Worm (Caenorhabditis elegans): ENCODE results near the gene lmd-3.

Gene lmd-3

DNA sequence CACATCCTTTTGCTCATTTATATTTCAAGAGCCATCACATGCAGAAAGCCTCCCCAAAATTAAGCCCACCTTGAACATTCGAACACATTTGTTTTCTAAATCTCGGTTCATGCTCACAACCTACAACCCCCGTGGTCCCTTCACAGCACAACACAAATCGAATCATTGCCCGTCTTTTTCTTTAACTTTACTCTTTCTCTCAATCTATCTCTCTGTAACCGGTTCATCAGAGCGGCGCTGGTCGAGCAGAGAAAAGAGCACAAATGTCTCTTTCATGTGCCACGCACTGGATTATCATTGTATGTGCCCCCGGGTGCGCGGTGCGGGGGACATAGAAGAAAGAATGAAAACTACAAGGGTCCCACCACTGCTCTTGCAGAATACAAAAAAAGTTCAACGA is 9.3 kb downstream of the lmd-3 start:
- TF ChIP-seq him-1 (tag; optimal IDR thresholded peaks at IDR 0.05), result no peak
- no peak for TF ChIP-seq dao-5 (tag; optimal IDR thresholded peaks at IDR 0.05)
- no peak for TF ChIP-seq W03F9.2 (tag; optimal IDR thresholded peaks at IDR 0.05)

DNA sequence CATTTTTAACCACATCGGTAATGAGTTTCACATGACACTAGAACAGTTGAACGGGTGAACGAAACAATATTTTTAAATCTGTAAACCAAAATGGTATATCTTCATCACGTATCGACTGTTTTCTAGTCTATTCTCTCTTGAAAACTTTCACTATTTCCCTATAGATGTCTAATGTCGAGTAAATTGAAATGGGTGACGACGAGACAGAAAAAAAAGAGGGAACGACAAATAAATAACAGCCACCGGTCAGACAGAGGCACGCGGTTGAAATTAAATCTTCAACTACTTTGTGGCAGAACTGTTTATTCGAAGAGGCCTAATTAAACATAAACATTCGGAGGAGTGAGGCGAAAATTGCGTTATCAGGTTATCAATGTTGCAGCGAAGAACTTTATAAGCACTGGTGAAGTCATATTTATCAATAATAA is 10.2 kb downstream of the lmd-3 start:
- no peak for TF ChIP-seq W03F9.2 (tag; optimal IDR thresholded peaks at IDR 0.05)
- TF ChIP-seq dao-5 (tag; optimal IDR thresholded peaks at IDR 0.05), result no peak
- TF ChIP-seq him-1 (tag; optimal IDR thresholded peaks at IDR 0.05), result no peak

DNA sequence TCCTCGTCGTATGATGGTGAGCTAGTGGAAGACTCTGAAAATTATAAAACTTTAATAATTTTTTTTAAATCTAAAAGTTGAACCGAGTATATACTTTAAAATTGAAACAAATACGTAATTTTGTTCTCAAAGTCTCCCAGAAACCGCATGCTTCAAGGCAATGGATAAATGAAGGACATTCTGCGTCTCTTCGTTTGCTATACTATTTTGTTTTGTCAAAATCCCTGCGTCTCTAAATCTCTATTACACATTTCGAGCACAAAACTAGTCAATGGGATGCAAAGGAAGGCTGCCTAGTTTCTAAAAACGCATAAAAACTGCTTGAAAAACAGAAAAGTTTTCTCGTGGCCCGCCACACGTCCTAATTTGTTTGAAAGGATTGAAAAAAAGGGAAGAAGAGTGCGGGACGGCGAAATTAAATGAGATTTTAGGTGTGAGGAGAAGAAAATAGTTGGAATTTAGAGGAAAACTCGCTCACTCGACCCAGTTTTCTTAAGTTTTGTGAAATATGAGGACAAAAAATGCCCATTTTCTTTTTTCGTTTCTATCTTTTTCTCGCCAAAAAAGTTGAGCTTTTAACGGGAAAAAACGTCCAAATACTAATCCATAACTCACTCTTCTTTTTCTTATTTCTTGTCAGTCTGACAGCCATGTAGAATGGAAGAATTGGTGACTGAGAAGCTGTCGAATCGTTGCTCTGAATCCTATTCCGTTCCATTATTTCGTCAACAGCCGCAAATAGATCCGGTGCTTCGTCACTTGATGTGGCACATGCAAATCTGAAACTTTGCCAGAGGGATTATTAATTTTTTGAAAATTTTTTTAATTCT is 15.8 kb downstream of the lmd-3 start:
- TF ChIP-seq W03F9.2 (tag; optimal IDR thresholded peaks at IDR 0.05) (no peak), dao-5 (tag; optimal IDR thresholded peaks at IDR 0.05) (no peak), him-1 (tag; optimal IDR thresholded peaks at IDR 0.05) (no peak)

DNA sequence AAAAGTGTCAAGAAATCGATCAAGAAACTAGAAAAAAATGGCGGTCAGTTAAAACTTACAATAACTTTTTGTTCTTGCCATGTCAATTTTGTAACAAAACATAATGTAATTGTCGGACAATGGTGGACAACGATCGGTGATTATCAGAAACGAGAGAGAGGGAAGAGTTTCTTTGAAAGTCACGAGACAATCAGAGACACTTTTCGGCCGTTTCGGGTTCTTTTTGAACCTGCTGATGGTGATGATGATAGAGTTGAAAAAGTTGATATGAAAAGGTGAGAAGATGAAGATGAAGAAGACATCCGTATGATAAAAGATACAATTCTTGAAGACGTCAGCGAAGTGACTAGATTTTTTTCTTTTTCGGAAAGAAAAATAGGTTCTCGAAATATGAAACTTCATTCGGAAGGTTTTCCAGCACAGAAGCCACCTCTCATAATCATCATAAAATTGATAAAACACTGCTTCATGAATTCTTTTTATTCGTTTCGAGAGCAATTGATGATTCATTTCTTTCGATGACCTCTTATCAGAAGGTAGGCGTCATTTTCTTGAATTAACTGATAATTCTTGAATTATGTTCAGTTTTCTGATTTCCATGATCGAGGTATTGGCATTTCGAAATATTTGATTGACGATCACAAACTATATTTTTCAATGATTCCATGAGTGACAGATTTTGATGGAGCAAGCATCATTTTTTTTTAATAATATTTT is 17.7 kb downstream of the lmd-3 start:
- no peak for TF ChIP-seq W03F9.2 (tag; optimal IDR thresholded peaks at IDR 0.05)
- TF ChIP-seq him-1 (tag; optimal IDR thresholded peaks at IDR 0.05), result no peak
- TF ChIP-seq dao-5 (tag; optimal IDR thresholded peaks at IDR 0.05), result no peak

DNA sequence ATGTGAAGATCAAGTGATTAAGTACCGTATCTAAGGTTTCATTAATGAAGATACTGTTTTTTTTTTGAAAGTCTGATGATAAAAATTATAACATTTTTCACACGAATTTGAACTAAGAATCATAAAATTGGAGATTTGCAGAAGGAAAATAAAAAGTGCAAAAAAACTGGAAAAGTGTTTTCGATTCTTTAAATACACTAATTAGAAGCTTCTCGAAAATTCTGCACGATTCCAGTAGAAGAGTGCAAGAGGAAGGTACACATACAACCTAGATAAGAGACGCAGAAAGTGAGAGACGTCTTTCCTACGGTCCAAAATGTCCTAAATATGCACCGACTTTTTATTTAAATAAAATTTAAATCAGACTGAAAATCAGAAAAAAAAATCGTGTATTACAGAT is 18.4 kb downstream of the lmd-3 start:
- no peak for TF ChIP-seq him-1 (tag; optimal IDR thresholded peaks at IDR 0.05)
- no peak for TF ChIP-seq W03F9.2 (tag; optimal IDR thresholded peaks at IDR 0.05)
- no peak for TF ChIP-seq dao-5 (tag; optimal IDR thresholded peaks at IDR 0.05)

DNA sequence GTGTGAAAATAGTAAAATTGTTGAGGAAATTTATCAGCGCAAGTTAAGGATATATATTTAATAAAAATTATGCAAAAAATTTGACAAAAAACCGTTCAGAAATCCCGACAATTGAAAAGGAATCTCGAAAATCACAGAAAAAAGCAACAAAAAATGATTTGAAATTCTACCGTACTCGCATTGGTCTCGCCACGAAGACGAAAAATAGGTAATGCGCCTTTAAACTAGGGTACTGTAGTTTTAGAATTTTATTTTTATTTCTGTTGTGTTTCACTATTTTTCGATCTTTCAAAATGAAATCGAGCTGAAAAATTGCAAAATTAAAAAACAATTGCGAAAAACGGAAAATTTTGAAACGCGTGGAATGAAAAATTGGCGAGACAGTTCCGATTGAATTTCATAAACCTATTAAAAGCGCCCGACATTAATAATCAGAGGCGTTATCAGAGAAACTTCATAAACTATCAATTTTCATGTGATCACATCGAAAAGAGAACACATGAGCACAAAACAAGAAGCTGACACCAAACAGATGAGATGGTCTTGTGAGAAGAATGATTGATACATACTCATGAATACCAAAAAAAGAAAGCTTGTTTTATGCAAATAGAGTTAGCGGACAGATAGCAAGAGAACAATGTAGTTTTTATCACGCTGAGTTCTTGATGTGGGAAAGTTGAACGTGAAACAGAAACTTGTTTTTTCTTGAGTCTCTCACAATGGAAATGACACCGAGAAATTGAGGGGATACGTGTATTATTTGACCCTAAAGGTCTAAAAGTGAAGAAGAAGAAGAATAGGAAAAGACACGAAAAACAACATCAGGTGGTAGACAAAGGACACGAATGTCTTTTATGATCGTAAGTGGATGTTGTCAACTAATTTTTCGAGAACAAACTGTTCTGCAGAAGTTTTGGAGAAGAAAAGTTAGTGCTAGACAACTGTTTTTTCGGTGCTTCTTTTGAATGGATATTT is 19.5 kb downstream of the lmd-3 start:
- no peak for TF ChIP-seq W03F9.2 (tag; optimal IDR thresholded peaks at IDR 0.05)
- no peak for TF ChIP-seq him-1 (tag; optimal IDR thresholded peaks at IDR 0.05)
- TF ChIP-seq dao-5 (tag; optimal IDR thresholded peaks at IDR 0.05), result no peak

DNA sequence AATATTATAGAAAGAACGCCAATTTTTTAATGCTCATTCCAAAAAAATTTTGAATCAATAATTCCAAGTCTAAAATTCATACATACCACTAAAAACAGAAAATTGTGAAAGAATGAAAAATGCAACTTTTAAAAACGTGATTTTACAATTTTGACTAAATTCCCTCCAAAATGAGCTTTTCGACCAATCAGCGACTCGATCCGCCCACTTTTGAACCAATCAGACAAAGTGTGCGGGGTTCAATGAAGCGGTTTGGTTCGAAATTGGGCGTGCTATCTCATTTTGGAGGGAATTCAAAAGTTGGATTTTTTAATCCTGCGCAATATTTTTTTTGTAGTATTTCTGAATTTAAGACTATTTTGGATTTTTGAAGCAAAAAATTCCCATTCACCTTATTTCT is 27.3 kb downstream of the lmd-3 start:
- no peak for TF ChIP-seq W03F9.2 (tag; optimal IDR thresholded peaks at IDR 0.05)
- no peak for TF ChIP-seq dao-5 (tag; optimal IDR thresholded peaks at IDR 0.05)
- no peak for TF ChIP-seq him-1 (tag; optimal IDR thresholded peaks at IDR 0.05)

DNA sequence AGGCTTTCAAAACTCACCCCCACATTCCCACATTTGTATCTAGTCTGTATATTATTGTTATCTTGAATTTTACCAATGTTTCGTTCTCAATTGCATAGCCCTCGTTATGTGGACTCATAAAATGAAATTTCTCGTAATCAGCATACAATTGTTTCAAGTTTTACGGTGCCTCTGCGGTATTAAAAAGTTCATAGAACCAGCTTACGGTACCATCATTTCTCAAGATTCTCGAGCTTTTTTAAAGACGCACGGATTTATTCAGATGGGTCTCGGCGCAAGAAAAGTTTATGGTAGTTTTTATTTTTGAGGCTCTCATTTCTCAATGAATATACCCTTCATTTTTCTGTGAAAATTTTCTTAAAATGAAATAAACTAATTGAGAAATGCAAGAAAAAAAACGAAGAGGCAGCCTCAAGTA is 29.5 kb downstream of the lmd-3 start:
- peak; percentile 51 for TF ChIP-seq dao-5 (tag; optimal IDR thresholded peaks at IDR 0.05)
- no peak for TF ChIP-seq him-1 (tag; optimal IDR thresholded peaks at IDR 0.05)

DNA sequence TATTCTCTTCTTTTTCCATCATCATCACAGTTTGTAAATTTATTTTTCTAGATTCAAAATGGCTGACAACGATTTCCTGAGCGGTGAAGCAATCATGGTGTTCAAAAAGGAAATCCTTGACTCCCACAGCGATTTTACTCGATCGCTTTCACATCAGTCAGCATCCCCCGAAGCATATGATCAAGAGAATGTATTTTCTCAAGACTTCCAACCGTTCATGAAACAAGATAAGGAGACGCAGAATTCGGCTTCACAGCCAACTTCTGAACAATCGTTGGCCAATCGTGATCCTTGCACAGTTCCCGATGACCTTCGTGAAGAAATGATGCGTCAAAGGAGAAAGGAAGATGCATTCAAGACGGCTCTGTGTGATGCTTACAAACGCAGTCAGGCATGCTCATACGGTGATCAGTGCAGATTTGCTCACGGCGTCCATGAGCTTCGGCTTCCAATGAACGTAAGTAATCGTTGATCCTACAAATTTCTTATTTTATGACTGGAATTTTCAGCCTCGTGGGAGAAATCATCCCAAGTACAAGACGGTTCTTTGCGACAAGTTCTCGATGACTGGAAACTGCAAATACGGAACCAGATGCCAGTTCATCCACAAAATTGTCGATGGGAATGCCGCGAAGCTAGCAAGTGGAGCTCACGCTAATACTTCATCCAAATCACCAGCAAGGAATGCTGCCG is 30.4 kb downstream of the lmd-3 start, which contains the start of gene pos-1:
Gene pos-1, plus strand, starts transcription at position 51 of the 693 bp plus-strand sequence.
- no peak for TF ChIP-seq dao-5 (tag; optimal IDR thresholded peaks at IDR 0.05)
- TF ChIP-seq him-1 (tag; optimal IDR thresholded peaks at IDR 0.05), result no peak
- TF ChIP-seq W03F9.2 (tag; optimal IDR thresholded peaks at IDR 0.05), result no peak

DNA sequence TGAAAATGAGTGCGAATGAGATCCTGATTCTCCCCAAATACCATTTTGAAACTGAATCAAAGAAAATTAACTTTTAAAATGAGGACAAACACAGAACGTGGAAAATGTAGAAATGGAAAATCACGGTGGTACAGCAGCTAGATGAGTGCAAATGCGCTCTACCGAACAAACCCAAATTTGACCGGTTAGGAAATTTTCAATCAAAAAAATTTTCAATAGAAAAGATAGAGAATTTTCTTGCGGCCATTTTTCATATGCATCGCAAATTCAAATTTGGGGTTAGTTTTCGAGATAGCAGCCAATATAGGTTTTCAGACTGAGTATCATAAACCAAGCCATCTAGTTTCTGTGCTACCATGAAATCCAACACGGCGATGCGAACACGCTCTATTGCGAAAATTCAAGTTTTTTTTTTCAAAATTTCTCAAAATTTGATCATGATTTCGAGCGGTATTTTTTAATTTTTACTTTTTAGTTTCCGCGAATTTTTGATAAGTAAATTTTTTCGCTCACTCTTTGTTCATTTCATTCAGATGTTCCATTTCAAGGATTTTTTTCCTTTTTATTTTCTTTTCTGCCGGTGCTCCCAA is 31.1 kb downstream of the lmd-3 start, which contains the start of gene vha-18:
Gene vha-18, minus strand, starts transcription at position 51 of the 590 bp plus-strand sequence.
- no peak for TF ChIP-seq him-1 (tag; optimal IDR thresholded peaks at IDR 0.05)

DNA sequence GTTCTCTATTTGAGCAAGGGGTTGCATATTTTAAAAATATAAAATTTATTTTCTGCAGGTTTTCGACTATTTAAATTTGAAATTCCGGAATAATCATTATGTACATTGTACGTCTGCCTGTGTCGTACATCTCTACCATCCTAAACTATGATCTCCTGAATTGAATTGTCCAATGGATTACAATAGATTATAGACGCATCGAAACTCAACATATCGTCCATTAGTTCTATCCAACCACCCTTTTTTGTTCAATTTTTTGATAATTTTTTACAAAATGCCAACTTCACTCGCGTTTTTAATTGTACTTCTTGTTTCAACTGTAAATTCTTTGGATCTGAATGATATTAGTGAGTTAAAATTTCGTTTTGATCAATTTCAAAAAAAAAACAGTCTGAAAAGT is 34.2 kb downstream of the lmd-3 start, which contains the start of gene F52E1.2:
Gene F52E1.2, plus strand, starts transcription at position 190 of the 400 bp plus-strand sequence.
- no peak for TF ChIP-seq dao-5 (tag; optimal IDR thresholded peaks at IDR 0.05)
- TF ChIP-seq him-1 (tag; optimal IDR thresholded peaks at IDR 0.05), result no peak
- TF ChIP-seq W03F9.2 (tag; optimal IDR thresholded peaks at IDR 0.05), result no peak

DNA sequence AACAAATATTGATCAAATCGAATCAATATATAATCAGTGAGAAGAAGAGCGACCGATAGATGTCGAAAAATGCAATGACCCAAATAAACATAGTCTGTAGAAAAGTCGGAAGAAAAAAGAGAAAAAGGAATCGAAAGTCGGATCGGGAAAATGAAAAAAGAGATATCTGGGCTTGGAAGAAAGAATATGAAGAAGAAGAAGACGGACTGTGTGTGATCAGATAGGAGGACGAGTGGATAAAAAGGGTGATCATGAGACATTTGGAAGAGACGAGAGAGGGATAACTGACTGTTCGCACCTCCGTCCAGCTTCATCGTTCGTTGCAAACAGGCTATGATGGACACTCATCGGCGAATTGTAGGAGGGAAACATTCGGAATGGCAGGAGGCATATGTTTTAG is 35.0 kb downstream of the lmd-3 start:
- TF ChIP-seq W03F9.2 (tag; optimal IDR thresholded peaks at IDR 0.05), result no peak
